Worm (Caenorhabditis elegans) whole organism, young adult: ENCODE measurements around the gene ZK1037.6.

Source experiments
- Y56A3A.18 ChIP-seq: fragments of 200-800 bp; sonication (Bioruptor generic); IDR thresholded peaks from 2 replicates; pipeline ENCODE4 v1.3.6; 2022; ENCODE audit warnings: missing genetic modification reagents, missing genetic modification characterization, missing compliant biosample characterization
- egrh-3 ChIP-seq: fragments of 200-800 bp; sonication (Bioruptor generic); IDR thresholded peaks from 2 replicates; pipeline ENCODE4 v1.3.6; 2022; ENCODE audit warnings: missing genetic modification reagents, missing genetic modification characterization, missing compliant biosample characterization
- hmg-1.2 ChIP-seq: fragments of 200-800 bp; sonication (Bioruptor generic); IDR thresholded peaks from 2 replicates; pipeline ENCODE4 v1.3.6; 2022; ENCODE audit warnings: missing genetic modification reagents, missing genetic modification characterization, missing compliant biosample characterization
- pha-4 ChIP-seq: fragments of 150-350 bp; sonication (generic microtip); optimal IDR thresholded peaks from 2 replicates; lab custom pipeline; 2014; ENCODE audit warnings: missing biosample characterization, missing genetic modification reagents, missing genetic modification characterization
- tbx-9 ChIP-seq: sonication (generic microtip); optimal IDR thresholded peaks from 2 replicates; lab custom pipeline; 2016; ENCODE audit warnings: borderline replicate concordance, missing genetic modification characterization, inconsistent platforms, missing compliant biosample characterization
- unc-62 ChIP-seq: fragments of 150-350 bp; optimal IDR thresholded peaks from 2 replicates; lab custom pipeline; 2014; ENCODE audit warnings: missing biosample characterization, missing genetic modification reagents, missing genetic modification characterization
- ztf-18 ChIP-seq: sonication (generic microtip); optimal IDR thresholded peaks from 2 replicates; lab custom pipeline; 2016; ENCODE audit warnings: missing genotype, mild to moderate bottlenecking, missing genetic modification characterization, missing compliant biosample characterization

- TF ChIP-seq Y56A3A.18 (no peak), egrh-3 (GFP tag; lab: Robert Waterston, UW) (no peak), pha-4 (no peak), tbx-9 (tag; lab: Kevin White, UChicago) (no peak), ztf-18 (tag; lab: Kevin White, UChicago) (no peak), hmg-1.2 (no peak), unc-62 (GFP tag; lab: Kevin White, UChicago) (no peak)
These were observed 22.1 kb downstream of the ZK1037.6 start, which contains the start of gene T26H8.5 for ce11 chrV:15305502-15305901.
